Fruit fly (Drosophila melanogaster) whole organism, embryonic: ENCODE measurements around the gene CG17717.

ENCODE experiments used
- Adf1 ChIP-seq: fragments of 200-800 bp; sonication (Bioruptor generic); IDR thresholded peaks from 2 replicates; pipeline ENCODE4 v1.3.6; 2022; ENCODE audit warnings: missing biosample characterization, missing genetic modification characterization
- Aef1 ChIP-seq: fragments of 200-800 bp; sonication (Bioruptor generic); IDR thresholded peaks from 3 replicates; pipeline ENCODE4 v1.3.6; 2022; ENCODE audit warnings: missing biosample characterization, missing genetic modification characterization
- Blimp-1 ChIP-seq: fragments of 200-800 bp; sonication (Bioruptor generic); optimal IDR thresholded peaks from 3 replicates; lab custom pipeline; 2018; ENCODE audit warnings: missing biosample characterization, missing genetic modification characterization, mild to moderate bottlenecking, moderate library complexity, missing genetic modification reagents
- BtbVII ChIP-seq: fragments of 200-800 bp; sonication (Bioruptor generic); optimal IDR thresholded peaks from 3 replicates; lab custom pipeline; 2017; ENCODE audit warnings: missing biosample characterization, mild to moderate bottlenecking, missing genetic modification characterization
- CG10267 ChIP-seq: fragments of 200-800 bp; sonication (Bioruptor generic); optimal IDR thresholded peaks from 2 replicates; lab custom pipeline; 2018; ENCODE audit warnings: missing biosample characterization, mild to moderate bottlenecking, missing genetic modification characterization, moderate library complexity
- CG10959 ChIP-seq: fragments of 200-800 bp; sonication (Bioruptor generic); IDR thresholded peaks from 2 replicates; pipeline ENCODE4 v1.3.6; 2022; ENCODE audit warnings: missing biosample characterization, missing genetic modification characterization
- CG1233 ChIP-seq: fragments of 200-800 bp; sonication (Bioruptor generic); optimal IDR thresholded peaks from 4 replicates; lab custom pipeline; 2018; ENCODE audit warnings: missing biosample characterization, mild to moderate bottlenecking, missing genetic modification characterization
- CG16813 ChIP-seq: fragments of 200-800 bp; sonication (Bioruptor generic); IDR thresholded peaks from 3 replicates; pipeline ENCODE4 v1.3.6; 2022; ENCODE audit warnings: missing biosample characterization, missing genetic modification characterization; ENCODE audit not compliant: partially characterized antibody
- CG17361 ChIP-seq: fragments of 200-800 bp; sonication (Bioruptor generic); IDR thresholded peaks from 3 replicates; pipeline ENCODE4 v1.3.6; 2022; ENCODE audit warnings: missing biosample characterization, missing genetic modification characterization
- CG1792 ChIP-seq: fragments of 200-800 bp; sonication (Bioruptor generic); optimal IDR thresholded peaks from 2 replicates; lab custom pipeline; 2016; ENCODE audit warnings: missing biosample characterization, missing genetic modification characterization
- CG2116 ChIP-seq: fragments of 200-800 bp; sonication (Bioruptor generic); optimal IDR thresholded peaks from 3 replicates; lab custom pipeline; 2018; ENCODE audit warnings: missing biosample characterization, mild to moderate bottlenecking, missing genetic modification characterization
- CG2120 ChIP-seq: fragments of 200-800 bp; sonication (Bioruptor generic); optimal IDR thresholded peaks from 3 replicates; lab custom pipeline; 2016; ENCODE audit warnings: missing biosample characterization, missing genetic modification characterization
- CG2129 ChIP-seq: fragments of 200-800 bp; sonication (Bioruptor generic); IDR thresholded peaks from 2 replicates; pipeline ENCODE4 v1.3.6; 2022; ENCODE audit warnings: missing biosample characterization, missing genetic modification characterization; ENCODE audit not compliant: partially characterized antibody
- CG32767 ChIP-seq: fragments of 200-800 bp; sonication (Bioruptor generic); IDR thresholded peaks from 2 replicates; pipeline ENCODE4 v1.3.6; 2022; ENCODE audit warnings: missing biosample characterization, missing genetic modification characterization
- CG3995 ChIP-seq: fragments of 200-800 bp; sonication (Bioruptor generic); optimal IDR thresholded peaks from 3 replicates; lab custom pipeline; 2016; ENCODE audit warnings: missing biosample characterization, missing genetic modification characterization
- CG5180 ChIP-seq: fragments of 200-800 bp; sonication (Bioruptor generic); optimal IDR thresholded peaks from 3 replicates; lab custom pipeline; 2017; ENCODE audit warnings: missing biosample characterization, missing genetic modification characterization, mild to moderate bottlenecking, moderate library complexity, missing genetic modification reagents
- CG6683 ChIP-seq: fragments of 200-800 bp; sonication (Bioruptor generic); optimal IDR thresholded peaks from 2 replicates; lab custom pipeline; 2017; ENCODE audit warnings: missing biosample characterization, mild to moderate bottlenecking, missing genetic modification characterization, missing genetic modification reagents
- CG8388 ChIP-seq: fragments of 200-800 bp; sonication (Bioruptor generic); optimal IDR thresholded peaks from 2 replicates; lab custom pipeline; 2019; ENCODE audit warnings: missing biosample characterization, mild to moderate bottlenecking, missing genetic modification characterization, moderate library complexity
- CG9215 ChIP-seq: fragments of 200-800 bp; sonication (Bioruptor generic); IDR thresholded peaks from 2 replicates; pipeline ENCODE4 v1.3.6; 2022; ENCODE audit warnings: missing biosample characterization, missing genetic modification characterization
- CG9797 ChIP-seq: fragments of 200-800 bp; sonication (Bioruptor generic); optimal IDR thresholded peaks from 3 replicates; lab custom pipeline; 2018; ENCODE audit warnings: missing biosample characterization, mild to moderate bottlenecking, missing genetic modification characterization
- CTCF ChIP-seq: fragments of 200-800 bp; sonication (Bioruptor generic); optimal IDR thresholded peaks from 2 replicates; lab custom pipeline; 2017; ENCODE audit warnings: missing biosample characterization, mild to moderate bottlenecking, missing genetic modification characterization, moderate library complexity
- Dad ChIP-seq: fragments of 200-800 bp; sonication (Bioruptor generic); optimal IDR thresholded peaks from 3 replicates; lab custom pipeline; 2016; ENCODE audit warnings: missing biosample characterization, missing genetic modification characterization
- Deaf1 ChIP-seq: fragments of 200-800 bp; optimal IDR thresholded peaks from 3 replicates; lab custom pipeline; 2019; ENCODE audit warnings: missing biosample characterization, mild to moderate bottlenecking, missing genetic modification characterization, moderate library complexity
- Dip3 ChIP-seq: fragments of 200-800 bp; sonication (Bioruptor generic); optimal IDR thresholded peaks from 3 replicates; lab custom pipeline; 2016; ENCODE audit warnings: missing biosample characterization, missing genetic modification characterization
- Ets65A ChIP-seq: fragments of 200-800 bp; sonication (Bioruptor generic); peaks from one replicate; lab custom pipeline; 2016; ENCODE audit warnings: missing biosample characterization, missing genetic modification characterization
- Ets97D ChIP-seq: fragments of 200-800 bp; sonication (Bioruptor generic); optimal IDR thresholded peaks from 3 replicates; lab custom pipeline; 2016; ENCODE audit warnings: missing biosample characterization, missing genetic modification characterization
- Fer2 ChIP-seq: fragments of 200-800 bp; sonication (Bioruptor generic); optimal IDR thresholded peaks from 2 replicates; lab custom pipeline; 2018; ENCODE audit warnings: missing biosample characterization, mild to moderate bottlenecking, missing genetic modification characterization, moderate library complexity
- HLHmδ ChIP-seq: fragments of 200-800 bp; sonication (Bioruptor generic); optimal IDR thresholded peaks from 2 replicates; lab custom pipeline; 2018; ENCODE audit warnings: missing biosample characterization, mild to moderate bottlenecking, missing genetic modification characterization, moderate library complexity
- Jarid2 ChIP-seq: fragments of 200-800 bp; sonication (Bioruptor generic); optimal IDR thresholded peaks from 3 replicates; lab custom pipeline; 2017; ENCODE audit warnings: mild to moderate bottlenecking, missing biosample characterization, missing genetic modification reagents, missing genetic modification characterization
- Myb ChIP-seq: fragments of 200-800 bp; sonication (Bioruptor generic); optimal IDR thresholded peaks from 2 replicates; lab custom pipeline; 2016; ENCODE audit warnings: missing biosample characterization, missing genetic modification characterization
- NC2α ChIP-seq: fragments of 200-800 bp; sonication (Bioruptor generic); optimal IDR thresholded peaks from 2 replicates; lab custom pipeline; 2016; ENCODE audit warnings: missing biosample characterization, missing genetic modification characterization
- Oaz ChIP-seq: fragments of 200-800 bp; sonication (Bioruptor generic); IDR thresholded peaks from 2 replicates; pipeline ENCODE4 v1.3.6; 2022; ENCODE audit warnings: missing biosample characterization, missing genetic modification characterization
- Side ChIP-seq: fragments of 200-800 bp; sonication (Bioruptor generic); optimal IDR thresholded peaks from 2 replicates; lab custom pipeline; 2016; ENCODE audit warnings: missing biosample characterization, missing genetic modification characterization
- al ChIP-seq: fragments of 200-800 bp; sonication (Bioruptor generic); IDR thresholded peaks from 2 replicates; pipeline ENCODE4 v1.3.6; 2022; ENCODE audit warnings: missing biosample characterization, missing genetic modification characterization
- cg ChIP-seq: fragments of 200-800 bp; sonication (Bioruptor generic); optimal IDR thresholded peaks from 3 replicates; lab custom pipeline; 2019; ENCODE audit warnings: missing biosample characterization, mild to moderate bottlenecking, missing genetic modification characterization, moderate library complexity
- chn ChIP-seq: fragments of 200-800 bp; sonication (Bioruptor generic); optimal IDR thresholded peaks from 2 replicates; lab custom pipeline; 2016; ENCODE audit warnings: missing biosample characterization, missing genetic modification characterization
- dan ChIP-seq: fragments of 200-800 bp; sonication (Bioruptor generic); IDR thresholded peaks from 2 replicates; pipeline ENCODE4 v1.3.6; 2022; ENCODE audit warnings: missing biosample characterization, missing genetic modification characterization
- disco-r ChIP-seq: fragments of 200-800 bp; sonication (Bioruptor generic); optimal IDR thresholded peaks from 2 replicates; lab custom pipeline; 2016; ENCODE audit warnings: missing biosample characterization, missing genetic modification characterization
- dmrt11E ChIP-seq: fragments of 200-800 bp; sonication (Bioruptor generic); optimal IDR thresholded peaks from 3 replicates; lab custom pipeline; 2018; ENCODE audit warnings: missing biosample characterization, mild to moderate bottlenecking, missing genetic modification characterization, moderate library complexity
- dpn ChIP-seq, 2 experiments: fragments of 200-800 bp; sonication (Bioruptor generic); optimal IDR thresholded peaks; 3 replicates each; lab custom pipeline; 2016; ENCODE audit warnings: missing biosample characterization in 2 of 2, missing genetic modification characterization in 2 of 2
- eve ChIP-seq, 2 experiments: fragments of >200 bp; optimal IDR thresholded peaks; 2 replicates each; lab custom pipeline; 2017; ENCODE audit warnings: missing biosample characterization in 2 of 2, missing genetic modification characterization in 2 of 2
- fd3F ChIP-seq: fragments of 200-800 bp; sonication (Bioruptor generic); optimal IDR thresholded peaks from 2 replicates; lab custom pipeline; 2018; ENCODE audit warnings: missing biosample characterization, mild to moderate bottlenecking, missing genetic modification characterization, moderate library complexity
- ham ChIP-seq: fragments of 200-800 bp; sonication (Bioruptor generic); IDR thresholded peaks from 2 replicates; pipeline ENCODE4 v1.3.6; 2022; ENCODE audit warnings: missing biosample characterization, missing genetic modification characterization
- hbn ChIP-seq: fragments of 200-800 bp; sonication (Bioruptor generic); IDR thresholded peaks from 2 replicates; pipeline ENCODE4 v1.3.6; 2022; ENCODE audit warnings: missing biosample characterization, missing genetic modification characterization; ENCODE audit not compliant: partially characterized antibody
- klu ChIP-seq: fragments of 200-800 bp; sonication (Bioruptor generic); IDR thresholded peaks from 2 replicates; pipeline ENCODE4 v1.3.6; 2022; ENCODE audit warnings: missing biosample characterization, missing genetic modification characterization
- pfk ChIP-seq: fragments of 200-800 bp; sonication (Bioruptor generic); optimal IDR thresholded peaks from 2 replicates; lab custom pipeline; 2018; ENCODE audit warnings: missing biosample characterization, mild to moderate bottlenecking, missing genetic modification characterization, moderate library complexity
- phol ChIP-seq: fragments of 200-800 bp; sonication (Bioruptor generic); optimal IDR thresholded peaks from 3 replicates; lab custom pipeline; 2018; ENCODE audit warnings: missing biosample characterization, mild to moderate bottlenecking, missing genetic modification characterization, moderate library complexity
- repo ChIP-seq: fragments of 200-800 bp; sonication (Bioruptor generic); optimal IDR thresholded peaks from 2 replicates; lab custom pipeline; 2016; ENCODE audit warnings: missing biosample characterization, missing genetic modification characterization
- salm ChIP-seq: fragments of 200-800 bp; sonication (Bioruptor generic); optimal IDR thresholded peaks from 2 replicates; lab custom pipeline; 2018; ENCODE audit warnings: missing biosample characterization, mild to moderate bottlenecking, missing genetic modification characterization
- zf30C ChIP-seq: fragments of 200-800 bp; sonication (Bioruptor generic); optimal IDR thresholded peaks from 3 replicates; lab custom pipeline; 2018; ENCODE audit warnings: missing biosample characterization, mild to moderate bottlenecking, missing genetic modification characterization

Gene CG17717

dm6 chrX:6601641-6602276 lies 12.7 kb downstream of the CG17717 start (continued):
- TF ChIP-seq CG9215 (peak; percentile 82), pfk (no peak), dpn (GFP tag; optimal IDR thresholded peaks at IDR 0.05; lab: Kevin White, UChicago) (peak; percentile 86 to 89), Aef1 (GFP tag; lab: Robert Waterston, UW) (peak; percentile 88), chn (GFP tag; lab: Kevin White, UChicago) (peak; percentile 83), CG2120 (GFP tag; lab: Kevin White, UChicago) (peak; percentile 91), hbn (GFP tag; lab: Robert Waterston, UW) (no peak), NC2α (peak; percentile 11), CG6683 (peak; percentile 90), dan (GFP tag; lab: Robert Waterston, UW) (peak; percentile 57; the same call in 1 of the 2 replicates), salm (tag; lab: Kevin White, UChicago) (peak; percentile 86), Adf1 (GFP tag; lab: Robert Waterston, UW) (peak; percentile 69), CG32767 (peak; percentile 89), ham (0 out of 2 replicates have a peak, but pooled peaks have one; percentile 20), CG9797 (GFP tag; lab: Kevin White, UChicago) (peak; percentile 24), al (GFP tag; lab: Robert Waterston, UW) (peak; percentile 38), CG1233 (GFP tag; lab: Kevin White, UChicago) (peak; percentile 91), fd3F (peak; percentile 87), CG2129 (GFP tag; lab: Robert Waterston, UW) (no peak), klu (GFP tag; lab: Robert Waterston, UW) (peak; percentile 66), disco-r (GFP tag; lab: Kevin White, UChicago) (peak; percentile 54), CG17361 (GFP tag; lab: Robert Waterston, UW) (peak; percentile 94), Dip3 (GFP tag; lab: Kevin White, UChicago) (peak; percentile 78), CG10267 (tag; lab: Kevin White, UChicago) (peak; percentile 88), CG2116 (peak; percentile 70), CG10959 (GFP tag; lab: Robert Waterston, UW) (peak; percentile 78), eve (GFP tag; optimal IDR thresholded peaks at IDR 0.05; lab: Kevin White, UChicago) (peak in 1 of 2 experiments; percentile 97), cg (GFP tag; lab: Kevin White, UChicago) (peak; percentile 80), Oaz (GFP tag; lab: Robert Waterston, UW) (peak; percentile 75), Side (GFP tag; lab: Kevin White, UChicago) (peak; percentile 79), Fer2 (tag; lab: Kevin White, UChicago) (peak; percentile 77), CG5180 (peak; percentile 71), Dad (GFP tag; lab: Kevin White, UChicago) (peak; percentile 84), CG1792 (peak; percentile 59), Blimp-1 (GFP tag; lab: Kevin White, UChicago) (peak; percentile 91), CG16813 (0 out of 3 replicates have a peak, but pooled peaks have one; percentile 38), CG8388 (peak; percentile 90), dmrt11E (peak; percentile 89), Ets97D (peak; percentile 48), zf30C (GFP tag; lab: Kevin White, UChicago) (no peak), phol (tag; lab: Kevin White, UChicago) (peak; percentile 92), repo (GFP tag; lab: Kevin White, UChicago) (peak; percentile 55), Myb (peak; percentile 19), Deaf1 (tag; lab: Kevin White, UChicago) (peak; percentile 69), Jarid2 (peak; percentile 80), HLHmδ (GFP tag; lab: Kevin White, UChicago) (no peak), BtbVII (GFP tag; lab: Kevin White, UChicago) (peak; percentile 93), Ets65A (GFP tag; lab: Kevin White, UChicago) (peak; percentile 97), CTCF (GFP tag; lab: Kevin White, UChicago) (peak; percentile 54), CG3995 (peak; percentile 32)
